Worm (Caenorhabditis elegans): Measurements from ENCODE around the gene C45E5.1.

- TF ChIP-seq him-1 (tag; optimal IDR thresholded peaks at IDR 0.05) (no peak), dao-5 (tag; optimal IDR thresholded peaks at IDR 0.05) (no peak), W03F9.2 (tag; optimal IDR thresholded peaks at IDR 0.05) (no peak)
These were observed 39.5 kb downstream of the C45E5.1 start for ce11 chrIV:5783675-5784074.

Measured in whole organism, L4/young adult.